Fruit fly (Drosophila melanogaster) whole organism, embryonic: ENCODE measurements around the gene CG12948.

ENCODE experiments used
- Abd-B ChIP-seq: fragments of 200-800 bp; sonication (Bioruptor generic); optimal IDR thresholded peaks from 2 replicates; lab custom pipeline; 2018; ENCODE audit warnings: missing biosample characterization, mild to moderate bottlenecking, missing genetic modification characterization, moderate library complexity
- Adf1 ChIP-seq: fragments of 200-800 bp; sonication (Bioruptor generic); IDR thresholded peaks from 2 replicates; pipeline ENCODE4 v1.3.6; 2022; ENCODE audit warnings: missing biosample characterization, missing genetic modification characterization
- CG10274 ChIP-seq: fragments of 200-800 bp; sonication (Bioruptor generic); optimal IDR thresholded peaks from 3 replicates; lab custom pipeline; 2017; ENCODE audit warnings: missing biosample characterization, mild to moderate bottlenecking, missing genetic modification characterization
- CG10654 ChIP-seq: fragments of 200-800 bp; sonication (Bioruptor generic); optimal IDR thresholded peaks from 2 replicates; lab custom pipeline; 2016; ENCODE audit warnings: missing biosample characterization, missing genetic modification characterization
- CG11456 ChIP-seq: fragments of 200-800 bp; sonication (Bioruptor generic); IDR thresholded peaks from 3 replicates; pipeline ENCODE4 v1.3.6; 2022; ENCODE audit warnings: missing biosample characterization, missing genetic modification characterization
- CG11504 ChIP-seq: fragments of 200-800 bp; sonication (Bioruptor generic); optimal IDR thresholded peaks from 3 replicates; lab custom pipeline; 2019; ENCODE audit warnings: missing biosample characterization, mild to moderate bottlenecking, missing genetic modification characterization, moderate library complexity
- CG11695 ChIP-seq: fragments of 200-800 bp; sonication (Bioruptor generic); IDR thresholded peaks from 3 replicates; pipeline ENCODE4 v1.3.6; 2022; ENCODE audit warnings: missing biosample characterization, missing genetic modification characterization
- CG12391 ChIP-seq: fragments of 200-800 bp; sonication (Bioruptor generic); optimal IDR thresholded peaks from 3 replicates; lab custom pipeline; 2018; ENCODE audit warnings: missing biosample characterization, mild to moderate bottlenecking, missing genetic modification characterization, moderate library complexity
- CG12769 ChIP-seq: fragments of 200-800 bp; sonication (Bioruptor generic); optimal IDR thresholded peaks from 2 replicates; lab custom pipeline; 2019; ENCODE audit warnings: missing biosample characterization, mild to moderate bottlenecking, missing genetic modification characterization, moderate library complexity
- CG14050 ChIP-seq: fragments of 200-800 bp; sonication (Bioruptor generic); IDR thresholded peaks from 3 replicates; pipeline ENCODE4 v1.3.6; 2022; ENCODE audit warnings: missing biosample characterization, missing genetic modification characterization
- CG14441 ChIP-seq: fragments of 200-800 bp; sonication (Bioruptor generic); IDR thresholded peaks from 2 replicates; pipeline ENCODE4 v1.3.6; 2022; ENCODE audit warnings: missing biosample characterization, missing genetic modification characterization
- CG14710 ChIP-seq: fragments of 200-800 bp; sonication (Bioruptor generic); optimal IDR thresholded peaks from 3 replicates; lab custom pipeline; 2019; ENCODE audit warnings: missing biosample characterization, mild to moderate bottlenecking, missing genetic modification characterization, moderate library complexity
- CG15011 ChIP-seq: fragments of 200-800 bp; sonication (Bioruptor generic); optimal IDR thresholded peaks from 3 replicates; lab custom pipeline; 2018; ENCODE audit warnings: missing biosample characterization, mild to moderate bottlenecking, missing genetic modification characterization
- CG1603 ChIP-seq: fragments of 200-800 bp; sonication (Bioruptor generic); optimal IDR thresholded peaks from 2 replicates; lab custom pipeline; 2019; ENCODE audit warnings: missing biosample characterization, mild to moderate bottlenecking, missing genetic modification characterization, moderate library complexity
- CG1647 ChIP-seq: fragments of 200-800 bp; sonication (Bioruptor generic); optimal IDR thresholded peaks from 3 replicates; lab custom pipeline; 2016; ENCODE audit warnings: missing biosample characterization, missing genetic modification characterization
- CG17385 ChIP-seq: fragments of 200-800 bp; sonication (Bioruptor generic); optimal IDR thresholded peaks from 3 replicates; lab custom pipeline; 2018; ENCODE audit warnings: missing biosample characterization, mild to moderate bottlenecking, missing genetic modification characterization
- CG18476 ChIP-seq: fragments of 200-800 bp; sonication (Bioruptor generic); optimal IDR thresholded peaks from 2 replicates; lab custom pipeline; 2016; ENCODE audit warnings: missing biosample characterization, mild to moderate bottlenecking, missing genetic modification characterization
- CG3163 ChIP-seq: fragments of 200-800 bp; sonication (Bioruptor generic); optimal IDR thresholded peaks from 3 replicates; lab custom pipeline; 2016; ENCODE audit warnings: missing biosample characterization, missing genetic modification characterization
- CG33213 ChIP-seq: fragments of 200-800 bp; sonication (Bioruptor generic); optimal IDR thresholded peaks from 3 replicates; lab custom pipeline; 2016; ENCODE audit warnings: missing biosample characterization, missing genetic modification characterization
- CG4617 ChIP-seq: fragments of 200-800 bp; sonication (Bioruptor generic); optimal IDR thresholded peaks from 3 replicates; lab custom pipeline; 2016; ENCODE audit warnings: missing biosample characterization, missing genetic modification characterization, borderline replicate concordance
- CG4820 ChIP-seq: fragments of 200-800 bp; sonication (Bioruptor generic); optimal IDR thresholded peaks from 3 replicates; lab custom pipeline; 2016; ENCODE audit warnings: missing biosample characterization, missing genetic modification characterization
- CG6765 ChIP-seq: fragments of 200-800 bp; sonication (Bioruptor generic); optimal IDR thresholded peaks from 3 replicates; lab custom pipeline; 2017; ENCODE audit warnings: missing biosample characterization, mild to moderate bottlenecking, missing genetic modification characterization
- CG8290 ChIP-seq, 3 experiments: fragments of 200-800 bp; sonication (Bioruptor generic); optimal IDR thresholded peaks; 2 replicates each; lab custom pipeline; 2016 to 2019; ENCODE audit warnings: missing biosample characterization in 3 of 3, missing genetic modification characterization in 3 of 3, mild to moderate bottlenecking in 2 of 3, moderate library complexity in 1 of 3
- CG9876 ChIP-seq: fragments of 200-800 bp; sonication (Bioruptor generic); optimal IDR thresholded peaks from 2 replicates; lab custom pipeline; 2016; ENCODE audit warnings: missing biosample characterization, missing genetic modification characterization
- Chrac-16 ChIP-seq: fragments of 200-800 bp; sonication (Bioruptor generic); optimal IDR thresholded peaks from 3 replicates; lab custom pipeline; 2016; ENCODE audit warnings: missing biosample characterization, missing genetic modification characterization
- CkIIα-i1 ChIP-seq: fragments of 200-800 bp; sonication (Bioruptor generic); IDR thresholded peaks from 2 replicates; pipeline ENCODE4 v1.3.6; 2022; ENCODE audit warnings: missing biosample characterization, missing genetic modification characterization
- Dip2 ChIP-seq: fragments of 200-800 bp; sonication (Bioruptor generic); IDR thresholded peaks from 2 replicates; pipeline ENCODE4 v1.3.6; 2022; ENCODE audit warnings: missing biosample characterization, missing genetic modification characterization
- E2f1 ChIP-seq: fragments of 200-800 bp; sonication (Bioruptor generic); IDR thresholded peaks from 2 replicates; pipeline ENCODE4 v1.3.6; 2022; ENCODE audit warnings: missing biosample characterization, missing genetic modification characterization
- Elba2 ChIP-seq: fragments of 200-800 bp; sonication (Bioruptor generic); optimal IDR thresholded peaks from 3 replicates; lab custom pipeline; 2016; ENCODE audit warnings: missing biosample characterization, missing genetic modification characterization
- Fer1 ChIP-seq: fragments of 200-800 bp; sonication (Bioruptor generic); optimal IDR thresholded peaks from 2 replicates; lab custom pipeline; 2017; ENCODE audit warnings: missing biosample characterization, mild to moderate bottlenecking, missing genetic modification characterization
- H2.0 ChIP-seq: fragments of 200-800 bp; sonication (Bioruptor generic); IDR thresholded peaks from 2 replicates; pipeline ENCODE4 v1.3.6; 2022; ENCODE audit warnings: missing biosample characterization, missing genetic modification characterization
- HHEX ChIP-seq: fragments of 200-800 bp; sonication (Bioruptor generic); optimal IDR thresholded peaks from 3 replicates; lab custom pipeline; 2017; ENCODE audit warnings: missing biosample characterization, mild to moderate bottlenecking, missing genetic modification characterization, missing genetic modification reagents
- HLHmδ ChIP-seq: fragments of 200-800 bp; sonication (Bioruptor generic); optimal IDR thresholded peaks from 2 replicates; lab custom pipeline; 2018; ENCODE audit warnings: missing biosample characterization, mild to moderate bottlenecking, missing genetic modification characterization, moderate library complexity
- HmgD ChIP-seq: fragments of 200-800 bp; sonication (Bioruptor generic); optimal IDR thresholded peaks from 3 replicates; lab custom pipeline; 2016; ENCODE audit warnings: missing biosample characterization, missing genetic modification characterization
- NC2β ChIP-seq: fragments of 200-800 bp; sonication (Bioruptor generic); optimal IDR thresholded peaks from 2 replicates; lab custom pipeline; 2016; ENCODE audit warnings: missing biosample characterization, missing genetic modification characterization
- Tbp ChIP-seq: fragments of >200 bp; optimal IDR thresholded peaks from 2 replicates; lab custom pipeline; 2018; ENCODE audit warnings: missing biosample characterization, missing genetic modification characterization
- az2 ChIP-seq: fragments of 200-800 bp; sonication (Bioruptor generic); optimal IDR thresholded peaks from 3 replicates; lab custom pipeline; 2016; ENCODE audit warnings: missing biosample characterization, missing genetic modification characterization
- bsh ChIP-seq, 2 experiments: fragments of 200-800 bp; sonication (Bioruptor generic); optimal IDR thresholded peaks; 2 replicates each; lab custom pipeline; 2017 to 2018; ENCODE audit warnings: mild to moderate bottlenecking in 2 of 2, missing biosample characterization in 2 of 2, missing genetic modification characterization in 2 of 2, moderate library complexity in 1 of 2
- btn ChIP-seq: fragments of 200-800 bp; sonication (Bioruptor generic); optimal IDR thresholded peaks from 2 replicates; lab custom pipeline; 2016; ENCODE audit warnings: missing biosample characterization, missing genetic modification characterization
- croc ChIP-seq: fragments of 200-800 bp; sonication (Bioruptor generic); conservative IDR thresholded peaks from 3 replicates; pipeline ENCODE4 v1.3.6; 2022; ENCODE audit warnings: missing biosample characterization, missing genetic modification characterization
- crp ChIP-seq, 2 experiments: fragments of 200-800 bp; sonication (Bioruptor generic); optimal IDR thresholded peaks; 2 replicates in 1 of 2; 3 replicates in 1 of 2; lab custom pipeline; 2017; ENCODE audit warnings: missing biosample characterization in 2 of 2, missing genetic modification characterization in 2 of 2, mild to moderate bottlenecking in 1 of 2, moderate library complexity in 1 of 2
- jumu ChIP-seq: fragments of 200-800 bp; sonication (Bioruptor generic); optimal IDR thresholded peaks from 3 replicates; lab custom pipeline; 2016; ENCODE audit warnings: missing biosample characterization, missing genetic modification characterization
- p53 ChIP-seq: fragments of 200-800 bp; sonication (Bioruptor generic); optimal IDR thresholded peaks from 2 replicates; lab custom pipeline; 2016; ENCODE audit warnings: missing biosample characterization, missing genetic modification characterization
- repo ChIP-seq: fragments of 200-800 bp; sonication (Bioruptor generic); optimal IDR thresholded peaks from 2 replicates; lab custom pipeline; 2016; ENCODE audit warnings: missing biosample characterization, missing genetic modification characterization
- row ChIP-seq: fragments of 200-800 bp; sonication (Bioruptor generic); IDR thresholded peaks from 3 replicates; pipeline ENCODE4 v1.3.6; 2022; ENCODE audit warnings: missing biosample characterization, missing genetic modification characterization
- schlank ChIP-seq: fragments of 200-800 bp; sonication (Bioruptor generic); optimal IDR thresholded peaks from 2 replicates; lab custom pipeline; 2018; ENCODE audit warnings: missing biosample characterization, mild to moderate bottlenecking, missing genetic modification characterization
- sqz ChIP-seq: fragments of 200-800 bp; sonication (Bioruptor generic); optimal IDR thresholded peaks from 3 replicates; lab custom pipeline; 2018; ENCODE audit warnings: missing biosample characterization, mild to moderate bottlenecking, missing genetic modification characterization
- ssp ChIP-seq: fragments of 200-800 bp; sonication (Bioruptor generic); IDR thresholded peaks from 2 replicates; pipeline ENCODE4 v1.3.6; 2022; ENCODE audit warnings: missing biosample characterization, missing genetic modification characterization
- tio ChIP-seq: fragments of 200-800 bp; sonication (Bioruptor generic); optimal IDR thresholded peaks from 2 replicates; lab custom pipeline; 2017; ENCODE audit warnings: missing biosample characterization, missing genetic modification characterization, inconsistent platforms
- z ChIP-seq: fragments of 200-800 bp; sonication (Bioruptor generic); IDR thresholded peaks from 3 replicates; pipeline ENCODE4 v1.3.6; 2022; ENCODE audit warnings: missing biosample characterization, missing genetic modification characterization
- zf30C ChIP-seq: fragments of 200-800 bp; sonication (Bioruptor generic); optimal IDR thresholded peaks from 3 replicates; lab custom pipeline; 2018; ENCODE audit warnings: missing biosample characterization, mild to moderate bottlenecking, missing genetic modification characterization
- zfh1 ChIP-seq: fragments of 200-800 bp; sonication (Bioruptor generic); IDR thresholded peaks from 3 replicates; pipeline ENCODE4 v1.3.6; 2022; ENCODE audit warnings: missing biosample characterization, missing genetic modification characterization

CG12948 gene

DNA sequence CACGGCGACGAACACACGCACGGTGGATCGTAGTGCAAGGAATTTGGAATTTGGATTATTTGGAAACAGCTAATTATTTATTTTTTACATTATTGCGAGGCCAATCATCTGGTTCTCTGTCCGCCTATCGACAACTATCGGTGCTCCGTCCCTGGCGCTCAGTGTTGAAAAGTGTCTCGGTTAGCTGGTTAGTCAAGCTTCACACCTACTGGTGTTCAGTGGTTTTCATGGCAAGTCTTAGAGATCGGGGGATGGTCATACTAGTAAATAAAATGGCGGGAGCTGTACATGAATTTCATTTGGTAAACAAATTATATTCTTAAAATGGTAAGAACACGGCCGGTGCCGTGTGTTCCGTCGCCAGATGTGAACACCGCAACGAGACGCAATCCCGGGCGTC is 36.7 kb downstream of the CG12948 start, which contains the start of the genes trbd and dmt (continued):
- TF ChIP-seq Elba2 (GFP tag; lab: Kevin White, UChicago) (peak; percentile 72), z (GFP tag; lab: Robert Waterston, UW) (no peak), ssp (GFP tag; lab: Robert Waterston, UW) (no peak), CG11504 (tag; lab: Kevin White, UChicago) (no peak), CG14050 (GFP tag; lab: Robert Waterston, UW) (no peak), H2.0 (no peak), CG12769 (tag; lab: Kevin White, UChicago) (no peak), CG17385 (GFP tag; lab: Kevin White, UChicago) (no peak), CG11456 (GFP tag; lab: Robert Waterston, UW) (no peak), E2f1 (GFP tag; lab: Robert Waterston, UW) (no peak), HmgD (GFP tag; lab: Kevin White, UChicago) (peak; percentile 90), row (GFP tag; lab: Robert Waterston, UW) (no peak), CG4820 (GFP tag; lab: Kevin White, UChicago) (peak; percentile 30), Chrac-16 (GFP tag; lab: Kevin White, UChicago) (peak; percentile 24), sqz (GFP tag; lab: Kevin White, UChicago) (no peak), bsh (GFP tag; optimal IDR thresholded peaks at IDR 0.05; lab: Kevin White, UChicago) (no peak), Tbp (GFP tag; lab: Kevin White, UChicago) (no peak), btn (peak; percentile 19), zf30C (GFP tag; lab: Kevin White, UChicago) (no peak), CG18476 (no peak), CG14710 (no peak), CG6765 (GFP tag; lab: Kevin White, UChicago) (no peak), CG1603 (tag; lab: Kevin White, UChicago) (peak; percentile 93), schlank (tag; lab: Kevin White, UChicago) (peak; percentile 2), zfh1 (GFP tag; lab: Robert Waterston, UW) (no peak), CG10654 (GFP tag; lab: Kevin White, UChicago) (peak; percentile 55), CG8290 (GFP tag; optimal IDR thresholded peaks at IDR 0.05; lab: Kevin White, UChicago) (peak; percentile 67), CG8290 (tag; optimal IDR thresholded peaks at IDR 0.05; lab: Kevin White, UChicago) (no peak), HHEX (GFP tag; lab: Kevin White, UChicago) (no peak), Abd-B (GFP tag; lab: Kevin White, UChicago) (no peak), CG9876 (peak; percentile 76), CG4617 (GFP tag; lab: Kevin White, UChicago) (peak; percentile 99), Dip2 (GFP tag; lab: Robert Waterston, UW) (no peak), CG14441 (GFP tag; lab: Robert Waterston, UW) (no peak), crp (GFP tag; optimal IDR thresholded peaks at IDR 0.05; lab: Kevin White, UChicago) (peak; percentile 45 to 92), CG10274 (GFP tag; lab: Kevin White, UChicago) (no peak), Adf1 (no peak), jumu (GFP tag; lab: Kevin White, UChicago) (peak; percentile 69), CG3163 (GFP tag; lab: Kevin White, UChicago) (peak; percentile 62), CG33213 (peak; percentile 92), repo (peak; percentile 41), az2 (GFP tag; lab: Kevin White, UChicago) (no peak), tio (GFP tag; lab: Kevin White, UChicago) (no peak), CG1647 (peak; percentile 66), NC2β (GFP tag; lab: Kevin White, UChicago) (peak; percentile 79), CkIIα-i1 (GFP tag; lab: Robert Waterston, UW) (no peak), CG12391 (tag; lab: Kevin White, UChicago) (no peak), croc (GFP tag; lab: Robert Waterston, UW) (0 out of 3 replicates have a peak, but pooled peaks have one; percentile 13), CG11695 (GFP tag; lab: Robert Waterston, UW) (no peak), HLHmδ (peak; percentile 23), CG15011 (GFP tag; lab: Kevin White, UChicago) (no peak), Fer1 (GFP tag; lab: Kevin White, UChicago) (no peak), p53 (GFP tag; lab: Kevin White, UChicago) (peak; percentile 78)
